Worm (Caenorhabditis elegans): ENCODE data around the gene Y39A1A.21.

Y39A1A.21 gene

ce11 chrIII:10661292-10661691, 45.5 kb downstream of the Y39A1A.21 start:
- TF ChIP-seq ztf-23 (GFP tag; IDR thresholded peaks at IDR 0.05) (no peak), ztf-29 (GFP tag; IDR thresholded peaks at IDR 0.05) (0 out of 2 replicates have a peak, but pooled peaks have one; percentile 16)

- TF ChIP-seq med-1 (GFP tag; optimal IDR thresholded peaks at IDR 0.05; ENCODE audit: insufficient read depth) (no peak), cog-1 (tag; optimal IDR thresholded peaks at IDR 0.05) (no peak), flt-1 (GFP tag; IDR thresholded peaks at IDR 0.05) (no peak), ztf-23 (GFP tag; IDR thresholded peaks at IDR 0.05) (no peak), tab-1 (GFP tag; IDR thresholded peaks at IDR 0.05) (no peak), ztf-29 (GFP tag; IDR thresholded peaks at IDR 0.05) (no peak)
Measured at ce11 chrIII:10658394-10658793, 48.4 kb downstream of the Y39A1A.21 start.

DNA sequence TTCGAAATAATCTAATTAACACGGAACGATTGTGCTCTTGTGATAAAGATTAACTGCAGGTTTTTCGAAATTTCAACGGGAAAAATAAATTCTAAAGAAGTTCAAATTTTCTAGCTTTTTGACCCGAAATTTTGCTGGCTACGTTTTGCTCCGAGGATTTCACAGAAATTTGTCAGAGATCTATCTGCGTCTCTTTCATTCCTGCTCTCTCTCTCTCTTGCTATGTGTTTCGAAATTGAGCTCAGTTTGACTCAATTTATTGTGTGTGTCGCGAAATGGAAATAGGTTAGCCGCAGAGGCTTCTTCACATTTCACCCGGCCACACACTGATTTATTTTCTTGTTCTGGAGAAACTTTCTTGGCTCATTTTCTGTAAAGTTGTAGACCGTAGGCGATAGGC, 49.2 kb downstream of the Y39A1A.21 start:
- TF ChIP-seq klf-2 (GFP tag; conservative IDR thresholded peaks at IDR 0.05) (no peak), cog-1 (tag; optimal IDR thresholded peaks at IDR 0.05) (no peak), ref-1 (GFP tag; conservative IDR thresholded peaks at IDR 0.05) (no peak), flt-1 (GFP tag; IDR thresholded peaks at IDR 0.05) (no peak), ztf-29 (GFP tag; IDR thresholded peaks at IDR 0.05) (no peak), T22C8.4 (GFP tag; IDR thresholded peaks at IDR 0.05) (no peak), ztf-23 (GFP tag; IDR thresholded peaks at IDR 0.05) (no peak), tab-1 (GFP tag; IDR thresholded peaks at IDR 0.05) (no peak), med-1 (GFP tag; optimal IDR thresholded peaks at IDR 0.05; ENCODE audit: insufficient read depth) (no peak)

DNA sequence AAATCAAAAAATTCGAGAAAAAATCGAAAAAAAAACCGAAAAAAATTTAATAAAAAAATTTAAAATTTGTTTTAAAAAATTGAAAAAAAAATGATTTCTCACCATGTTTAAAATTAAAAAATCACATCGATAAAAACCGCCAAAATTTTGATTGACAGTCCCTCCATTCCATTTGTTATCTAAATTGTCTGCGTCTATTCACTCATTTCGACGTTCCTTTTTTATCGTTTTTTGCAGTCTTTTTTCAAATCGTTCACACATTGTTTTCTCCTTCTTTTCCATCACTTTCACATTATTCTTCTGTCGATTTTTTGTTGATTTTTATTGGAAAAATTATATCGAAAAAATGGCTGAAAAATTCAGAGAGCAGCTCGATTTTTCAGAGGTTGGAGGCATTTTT, 50.8 kb downstream of the Y39A1A.21 start:
- no peak for TF ChIP-seq ref-1 (GFP tag; conservative IDR thresholded peaks at IDR 0.05)
- TF ChIP-seq tab-1 (GFP tag; IDR thresholded peaks at IDR 0.05) = no peak

ce11 chrIII:10654718-10655117, 52.1 kb downstream of the Y39A1A.21 start, which contains the start of gene cnt-2:
Gene cnt-2, plus strand, starts transcription at chrIII:10655018.
- TF ChIP-seq T22C8.4 (GFP tag; IDR thresholded peaks at IDR 0.05) (no peak), cog-1 (tag; optimal IDR thresholded peaks at IDR 0.05) (no peak), ztf-23 (GFP tag; IDR thresholded peaks at IDR 0.05) (no peak)

DNA sequence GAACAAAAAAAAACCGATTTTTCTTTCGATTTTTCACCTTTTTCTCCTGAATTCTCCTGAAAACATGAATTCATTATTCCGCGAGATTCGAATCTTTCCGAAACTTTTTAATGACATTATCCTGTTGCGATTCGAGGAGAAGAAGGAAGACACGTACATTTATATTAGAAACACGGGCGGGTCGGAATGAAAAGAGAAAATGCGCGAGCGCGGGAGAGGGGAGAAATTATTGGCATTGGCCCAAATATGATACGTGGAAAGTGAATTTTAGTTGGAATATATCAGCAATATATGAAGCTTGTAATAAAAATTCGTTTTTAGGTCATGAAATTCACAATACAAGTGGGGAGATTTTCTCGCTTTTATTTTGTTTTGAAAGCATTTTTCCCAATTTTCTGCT, 53.3 kb downstream of the Y39A1A.21 start:
- TF ChIP-seq flt-1 (GFP tag; IDR thresholded peaks at IDR 0.05) (no peak), ztf-23 (GFP tag; IDR thresholded peaks at IDR 0.05) (no peak), med-1 (GFP tag; optimal IDR thresholded peaks at IDR 0.05; ENCODE audit: insufficient read depth) (no peak), ztf-29 (GFP tag; IDR thresholded peaks at IDR 0.05) (no peak), ref-1 (GFP tag; conservative IDR thresholded peaks at IDR 0.05) (no peak), tab-1 (GFP tag; IDR thresholded peaks at IDR 0.05) (no peak), T22C8.4 (GFP tag; IDR thresholded peaks at IDR 0.05) (no peak), klf-2 (GFP tag; conservative IDR thresholded peaks at IDR 0.05) (no peak)

ce11 chrIII:10652833-10653232, 54.0 kb downstream of the Y39A1A.21 start:
- TF ChIP-seq tab-1 (GFP tag; IDR thresholded peaks at IDR 0.05) (no peak), ztf-29 (GFP tag; IDR thresholded peaks at IDR 0.05) (no peak), flt-1 (GFP tag; IDR thresholded peaks at IDR 0.05) (no peak), ref-1 (GFP tag; conservative IDR thresholded peaks at IDR 0.05) (no peak), klf-2 (GFP tag; conservative IDR thresholded peaks at IDR 0.05) (no peak), ztf-23 (GFP tag; IDR thresholded peaks at IDR 0.05) (no peak), cog-1 (tag; optimal IDR thresholded peaks at IDR 0.05) (no peak), med-1 (GFP tag; optimal IDR thresholded peaks at IDR 0.05; ENCODE audit: insufficient read depth) (no peak), T22C8.4 (GFP tag; IDR thresholded peaks at IDR 0.05) (no peak)

DNA sequence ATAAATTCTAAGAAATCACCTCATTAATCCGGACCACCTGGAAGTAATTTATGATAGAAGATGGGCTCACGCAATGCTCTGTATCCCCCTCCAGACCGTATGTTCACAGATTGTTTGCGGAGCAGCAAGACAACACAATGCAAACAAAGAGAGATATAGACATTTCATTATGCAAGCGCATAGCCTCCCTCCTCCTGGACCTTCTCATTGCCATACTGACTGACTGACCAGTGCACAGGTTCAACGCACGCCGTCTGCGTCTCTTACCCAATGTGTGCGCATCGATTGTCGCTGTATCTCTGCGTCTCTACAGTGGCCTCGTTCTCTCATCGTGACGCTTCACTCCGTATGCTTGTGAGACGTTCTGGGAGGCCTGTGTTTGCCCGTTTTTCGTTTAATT, 55.2 kb downstream of the Y39A1A.21 start:
- peak; percentile 53 for TF ChIP-seq cog-1 (tag; optimal IDR thresholded peaks at IDR 0.05)
- no peak for TF ChIP-seq ztf-29 (GFP tag; IDR thresholded peaks at IDR 0.05)
- peak; percentile 57; the same call in 1 of the 2 replicates for TF ChIP-seq flt-1 (GFP tag; IDR thresholded peaks at IDR 0.05)
- peak; percentile 69; the same call in 1 of the 2 replicates for TF ChIP-seq T22C8.4 (GFP tag; IDR thresholded peaks at IDR 0.05)
